Worm (Caenorhabditis elegans) whole organism, L1 larva: Measurements from ENCODE around the gene cpf-1.
A peak's percentile ranks its signal among the peaks of the same experiment; 100 is the strongest.

ENCODE experiments used
- blmp-1 ChIP-seq: fragments of 150-350 bp; optimal IDR thresholded peaks from 2 replicates; lab custom pipeline; 2014; ENCODE audit warnings: missing biosample characterization, missing genetic modification characterization
- ceh-88 ChIP-seq: fragments of 200-800 bp; sonication (Bioruptor generic); IDR thresholded peaks from 2 replicates; pipeline ENCODE4 v1.3.6; 2022; ENCODE audit warnings: missing genetic modification characterization, missing compliant biosample characterization
- ces-1 ChIP-seq: fragments of 150-350 bp; optimal IDR thresholded peaks from 2 replicates; lab custom pipeline; 2014; ENCODE audit warnings: missing biosample characterization, missing genetic modification reagents, missing genetic modification characterization
- fkh-10 ChIP-seq: sonication (generic microtip); optimal IDR thresholded peaks from 2 replicates; lab custom pipeline; 2017; ENCODE audit warnings: missing biosample characterization, missing genetic modification reagents, missing genetic modification characterization
- fkh-4 ChIP-seq: sonication (generic microtip); optimal IDR thresholded peaks from 2 replicates; lab custom pipeline; 2016; ENCODE audit warnings: missing compliant biosample characterization, missing genetic modification characterization, borderline replicate concordance
- hlh-4 ChIP-seq: sonication (generic microtip); optimal IDR thresholded peaks from 2 replicates; lab custom pipeline; 2016; ENCODE audit warnings: mild to moderate bottlenecking, missing genetic modification characterization, missing compliant biosample characterization
- lin-13 ChIP-seq: fragments of 150-350 bp; optimal IDR thresholded peaks from 2 replicates; lab custom pipeline; 2014; ENCODE audit warnings: missing biosample characterization, missing genetic modification reagents, missing genetic modification characterization
- lin-14 ChIP-seq: fragments of 200-800 bp; sonication (Bioruptor generic); optimal IDR thresholded peaks from 2 replicates; lab custom pipeline; 2018; ENCODE audit warnings: mild to moderate bottlenecking, missing genetic modification characterization, moderate library complexity, missing compliant biosample characterization
- lir-3 ChIP-seq: sonication (generic microtip); optimal IDR thresholded peaks from 2 replicates; lab custom pipeline; 2016; ENCODE audit warnings: mild to moderate bottlenecking, missing genetic modification characterization, moderate library complexity, missing compliant biosample characterization; ENCODE audit not compliant: poor library complexity
- mep-1 ChIP-seq: fragments of 150-350 bp; optimal IDR thresholded peaks from 2 replicates; lab custom pipeline; 2014; ENCODE audit warnings: missing biosample characterization, missing genetic modification characterization
- nhr-19 ChIP-seq: fragments of 200-800 bp; sonication (Bioruptor generic); conservative IDR thresholded peaks from 2 replicates; pipeline ENCODE4 v1.3.6; 2022; ENCODE audit warnings: missing genetic modification characterization, missing compliant biosample characterization
- nhr-20 ChIP-seq: sonication (generic microtip); optimal IDR thresholded peaks from 2 replicates; lab custom pipeline; 2016; ENCODE audit warnings: mild to moderate bottlenecking, missing genetic modification characterization, missing compliant biosample characterization
- nhr-71 ChIP-seq: sonication (generic microtip); optimal IDR thresholded peaks from 2 replicates; lab custom pipeline; 2016; ENCODE audit warnings: mild to moderate bottlenecking, missing genetic modification characterization, moderate library complexity, missing compliant biosample characterization
- nhr-76 ChIP-seq: sonication (generic microtip); optimal IDR thresholded peaks from 2 replicates; lab custom pipeline; 2017; ENCODE audit warnings: missing biosample characterization, missing genetic modification characterization
- pax-3 ChIP-seq: fragments of 200-800 bp; sonication (Bioruptor generic); optimal IDR thresholded peaks from 2 replicates; lab custom pipeline; 2018; ENCODE audit warnings: mild to moderate bottlenecking, missing genetic modification characterization, moderate library complexity, missing compliant biosample characterization
- sox-4 ChIP-seq: sonication (generic microtip); optimal IDR thresholded peaks from 2 replicates; lab custom pipeline; 2016; ENCODE audit warnings: missing genetic modification characterization, missing compliant biosample characterization
- ztf-11 ChIP-seq, 2 experiments: sonication (generic microtip); optimal IDR thresholded peaks; 2 replicates each; lab custom pipeline; 2016 to 2017; ENCODE audit warnings: missing genetic modification characterization in 2 of 2, missing biosample characterization in 1 of 2, missing compliant biosample characterization in 1 of 2

The cpf-1 gene

ce11 chrII:8559188-8559587, 43.1 kb downstream of the cpf-1 start (continued):
- TF ChIP-seq ces-1 (GFP tag; lab: Kevin White, UChicago) (peak; percentile 43), lin-13 (GFP tag; lab: Kevin White, UChicago) (no peak)

DNA sequence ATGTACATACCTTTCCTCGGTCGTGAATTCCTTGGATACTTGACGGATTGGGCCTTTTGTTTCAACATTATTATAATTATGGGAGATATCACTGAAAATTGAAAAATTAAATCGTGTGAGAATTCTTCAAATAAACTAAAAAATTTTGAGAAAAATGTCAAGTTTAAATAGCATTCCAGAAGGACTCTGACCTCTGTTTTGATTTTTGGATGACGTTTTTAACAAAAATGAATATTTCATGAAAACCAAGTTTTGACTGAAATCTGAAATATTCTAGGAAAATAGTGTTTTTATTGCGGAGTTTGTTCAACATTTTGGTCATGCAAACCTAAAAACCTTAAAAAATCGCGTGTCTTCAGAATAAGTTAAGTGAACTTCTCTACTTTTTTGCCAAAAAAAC, 46.1 kb downstream of the cpf-1 start, which contains the start of gene glb-27:
glb-27 (minus strand) TSS at position 101 of the 400 bp plus-strand sequence.
- no peak for TF ChIP-seq mep-1
- no peak for TF ChIP-seq hlh-4 (tag; lab: Kevin White, UChicago)
- TF ChIP-seq nhr-20 (tag; lab: Kevin White, UChicago): no peak
- no peak for TF ChIP-seq blmp-1 (tag; lab: Kevin White, UChicago)

- TF ChIP-seq pax-3: no peak
- TF ChIP-seq blmp-1 (tag; lab: Kevin White, UChicago): no peak
- peak; percentile 92 for TF ChIP-seq hlh-4 (tag; lab: Kevin White, UChicago)
- peak; percentile 27 for TF ChIP-seq nhr-71 (tag; lab: Kevin White, UChicago)
- no peak for TF ChIP-seq nhr-76 (tag; lab: Kevin White, UChicago)
- no peak for TF ChIP-seq sox-4 (tag; lab: Kevin White, UChicago)
- TF ChIP-seq lir-3: no peak
- TF ChIP-seq nhr-19 (GFP tag; lab: Robert Waterston, UW): no peak
- TF ChIP-seq mep-1: no peak
- no peak for TF ChIP-seq ceh-88
- no peak for TF ChIP-seq ztf-11 (tag; optimal IDR thresholded peaks at IDR 0.05; lab: Kevin White, UChicago)
Measured at ce11 chrII:8554568-8554967, 47.7 kb downstream of the cpf-1 start.

DNA sequence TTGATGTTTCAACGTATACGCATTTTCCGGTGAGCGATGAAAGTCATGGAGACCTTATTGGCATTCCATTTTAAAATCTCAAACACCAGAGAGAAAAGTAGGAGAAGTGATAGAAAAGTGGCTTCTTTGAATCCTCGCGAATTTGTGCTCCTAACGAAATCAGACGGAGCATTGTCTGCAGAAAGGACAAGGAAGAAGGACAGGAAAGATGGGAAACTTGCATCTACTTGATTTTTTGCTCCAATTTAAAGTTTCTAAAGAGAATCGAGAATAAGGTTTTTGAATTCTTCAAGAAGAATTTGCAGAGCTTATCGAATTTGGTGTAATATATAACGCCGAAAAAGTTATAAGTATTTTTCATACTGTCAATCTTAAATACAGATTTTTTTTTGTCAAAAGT, 51.1 kb downstream of the cpf-1 start:
- TF ChIP-seq fkh-10 (peak; percentile 91), lin-14 (peak; percentile 50), fkh-4 (tag; lab: Kevin White, UChicago) (no peak)
- TF ChIP-seq, all 84 proteins: peak for 2
